Worm (Caenorhabditis elegans) whole organism, L2 larva: ENCODE data around the gene cyn-3.
"Not testable (repeated sequence)": the region's sequence is repeated elsewhere in the genome, so short reads cannot be mapped to it uniquely, and the experiment has no call there.

Experiments
- ZK546.5 ChIP-seq: sonication (generic microtip); optimal IDR thresholded peaks from 2 replicates; lab custom pipeline; 2017; ENCODE audit warnings: missing biosample characterization, missing genetic modification characterization
- lin-39 ChIP-seq: fragments of 150-350 bp; optimal IDR thresholded peaks from 2 replicates; lab custom pipeline; 2014; ENCODE audit warnings: missing biosample characterization, missing genetic modification reagents, missing genetic modification characterization
- snpc-4 ChIP-seq: fragments of 150-350 bp; optimal IDR thresholded peaks from 2 replicates; lab custom pipeline; 2014; ENCODE audit warnings: missing biosample characterization, missing genetic modification characterization
- unc-39 ChIP-seq: fragments of 150-350 bp; optimal IDR thresholded peaks from 2 replicates; lab custom pipeline; 2014; ENCODE audit warnings: missing biosample characterization, missing genetic modification characterization
- ztf-11 ChIP-seq: sonication (generic microtip); optimal IDR thresholded peaks from 2 replicates; lab custom pipeline; 2017; ENCODE audit warnings: missing biosample characterization, missing genetic modification characterization

DNA sequence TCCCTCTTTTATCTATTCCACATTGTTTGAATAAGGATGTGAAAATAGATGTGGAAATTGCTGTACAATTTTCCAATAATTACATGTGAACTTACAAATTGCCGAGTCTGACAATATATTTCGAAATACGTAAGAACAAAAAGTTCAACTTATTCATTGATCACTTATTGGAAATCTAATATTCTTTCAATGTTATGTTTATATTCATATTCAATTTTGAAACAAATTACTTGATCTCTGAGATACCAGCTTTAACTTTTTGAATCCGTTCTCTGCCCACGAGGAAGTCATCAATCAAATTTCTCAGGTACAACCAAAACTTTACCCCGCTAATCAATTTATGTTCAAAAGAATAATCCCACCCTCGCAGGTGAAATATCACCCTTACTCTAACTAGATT, 25.4 kb downstream of the cyn-3 start, which contains the start of gene sri-26:
- TF ChIP-seq lin-39; unc-39 (tag; lab: Kevin White, UChicago); snpc-4; ztf-11 (tag; lab: Kevin White, UChicago); ZK546.5 (tag; lab: Kevin White, UChicago): not testable (repeated sequence)
